Fruit fly (Drosophila melanogaster): ENCODE measurements around the gene alpha-Est3.

The alpha-Est3 gene

dm6 chr3R:7489902-7490301 is 51.5 kb downstream of the alpha-Est3 start:
- no peak for TF ChIP-seq psq (GFP tag; optimal IDR thresholded peaks at IDR 0.05)
- no peak for TF ChIP-seq N (GFP tag; optimal IDR thresholded peaks at IDR 0.05)
- no peak for TF ChIP-seq Hr83 (GFP tag; optimal IDR thresholded peaks at IDR 0.05; ENCODE audit: poor library complexity, severe bottlenecking)
- TF ChIP-seq dl (GFP tag; optimal IDR thresholded peaks at IDR 0.05; ENCODE audit: insufficient read depth in 1 of 2, partially characterized antibody in 2 of 2), result no peak
- TF ChIP-seq OdsH (GFP tag; optimal IDR thresholded peaks at IDR 0.05), result no peak
- no peak for TF ChIP-seq dsf (GFP tag; optimal IDR thresholded peaks at IDR 0.05; ENCODE audit: borderline replicate concordance)
- no peak for TF ChIP-seq brk (GFP tag; optimal IDR thresholded peaks at IDR 0.05)
- TF ChIP-seq Dfd (GFP tag; optimal IDR thresholded peaks at IDR 0.05), result no peak
- no peak for TF ChIP-seq Vsx2 (GFP tag; optimal IDR thresholded peaks at IDR 0.05; ENCODE audit: partially characterized antibody)
- no peak for TF ChIP-seq Mio (GFP tag; optimal IDR thresholded peaks at IDR 0.05)
- TF ChIP-seq pan (optimal IDR thresholded peaks at IDR 0.05), result no peak
- TF ChIP-seq woc (GFP tag; optimal IDR thresholded peaks at IDR 0.05), result no peak
- TF ChIP-seq CrebA (GFP tag; optimal IDR thresholded peaks at IDR 0.05; ENCODE audit: borderline replicate concordance), result no peak
- no peak for TF ChIP-seq ey (GFP tag; optimal IDR thresholded peaks at IDR 0.05)
- no peak for TF ChIP-seq Abd-B (GFP tag; optimal IDR thresholded peaks at IDR 0.05)
- no peak for TF ChIP-seq foxo (GFP tag; optimal IDR thresholded peaks at IDR 0.05)
- TF ChIP-seq Rel (GFP tag; optimal IDR thresholded peaks at IDR 0.05), result no peak
- no peak for TF ChIP-seq Rel (tag; optimal IDR thresholded peaks at IDR 0.05)
- TF ChIP-seq tai (GFP tag; optimal IDR thresholded peaks at IDR 0.05), result no peak
- TF ChIP-seq sv (GFP tag; optimal IDR thresholded peaks at IDR 0.05), result no peak
- no peak for TF ChIP-seq rgr (GFP tag; optimal IDR thresholded peaks at IDR 0.05)
